Fruit fly (Drosophila melanogaster) whole organism, wandering third instar larva: ENCODE results near the gene CG14958.

ENCODE experiments used
- Abd-B ChIP-seq: fragments of >200 bp; optimal IDR thresholded peaks from 2 replicates; lab custom pipeline; 2017; ENCODE audit warnings: missing biosample characterization, missing genetic modification characterization
- Mio ChIP-seq: sonication (Bioruptor generic); optimal IDR thresholded peaks from 2 replicates; lab custom pipeline; 2016; ENCODE audit warnings: missing biosample characterization, missing genetic modification characterization
- fru ChIP-seq: fragments of 200-800 bp; sonication (Bioruptor generic); optimal IDR thresholded peaks from 3 replicates; lab custom pipeline; 2016; ENCODE audit warnings: missing biosample characterization, mild to moderate bottlenecking, missing genetic modification characterization

dm6 chr3L:3239033-3239752 lies 49.4 kb downstream of the CG14958 start, which contains the start of gene CG17746:
- TF ChIP-seq Mio, result no peak
- peak; percentile 3 for TF ChIP-seq fru (GFP tag; lab: Kevin White, UChicago)
- TF ChIP-seq Abd-B, result no peak
